Fruit fly (Drosophila melanogaster): ENCODE measurements around the gene CG6885.

The CG6885 gene

dm6 chr3L:18747953-18748756 is 3.9 kb downstream of the CG6885 start, which contains the start of the genes Nufip and Atg3:
Nufip (minus strand) TSS chr3L:18748367.
Atg3 (plus strand) TSS chr3L:18748687.
- TF ChIP-seq Myc (optimal IDR thresholded peaks at IDR 0.05) (no peak), Mio (GFP tag; optimal IDR thresholded peaks at IDR 0.05) (no peak), Sp1 (GFP tag; optimal IDR thresholded peaks at IDR 0.05) (peak; percentile 28), rgr (GFP tag; optimal IDR thresholded peaks at IDR 0.05) (peak; percentile 22), tai (GFP tag; optimal IDR thresholded peaks at IDR 0.05) (peak; percentile 51), Hr83 (GFP tag; optimal IDR thresholded peaks at IDR 0.05; ENCODE audit: poor library complexity, severe bottlenecking) (no peak), Jra (GFP tag; optimal IDR thresholded peaks at IDR 0.05) (peak; percentile 4), woc (GFP tag; optimal IDR thresholded peaks at IDR 0.05) (peak; percentile 51), lola (GFP tag; optimal IDR thresholded peaks at IDR 0.05) (no peak), Vsx2 (GFP tag; optimal IDR thresholded peaks at IDR 0.05; ENCODE audit: partially characterized antibody) (no peak), foxo (GFP tag; optimal IDR thresholded peaks at IDR 0.05) (peak in 1 of 2 experiments; percentile 3), ey (GFP tag; optimal IDR thresholded peaks at IDR 0.05) (peak; percentile 20), Hnf4 (GFP tag; optimal IDR thresholded peaks at IDR 0.05) (peak; percentile 7), sv (GFP tag; optimal IDR thresholded peaks at IDR 0.05) (peak; percentile 49), CG9705 (GFP tag; optimal IDR thresholded peaks at IDR 0.05) (no peak), psq (GFP tag; optimal IDR thresholded peaks at IDR 0.05) (peak; percentile 46), Dif (GFP tag; optimal IDR thresholded peaks at IDR 0.05; ENCODE audit: partially characterized antibody) (no peak), jim (GFP tag; optimal IDR thresholded peaks at IDR 0.05) (no peak), HLH106 (tag; optimal IDR thresholded peaks at IDR 0.05) (peak; percentile 52)

- TF ChIP-seq Sp1 (GFP tag; optimal IDR thresholded peaks at IDR 0.05), result no peak
- no peak for TF ChIP-seq CG9705 (GFP tag; optimal IDR thresholded peaks at IDR 0.05)
- no peak for TF ChIP-seq brk (GFP tag; optimal IDR thresholded peaks at IDR 0.05)
- no peak for TF ChIP-seq Abd-B (GFP tag; optimal IDR thresholded peaks at IDR 0.05)
- TF ChIP-seq CG32264 (GFP tag; optimal IDR thresholded peaks at IDR 0.05), result no peak
- no peak for TF ChIP-seq GATAd (GFP tag; optimal IDR thresholded peaks at IDR 0.05)
- TF ChIP-seq tai (GFP tag; optimal IDR thresholded peaks at IDR 0.05), result no peak
- TF ChIP-seq pan (optimal IDR thresholded peaks at IDR 0.05), result no peak
- TF ChIP-seq CrebA (GFP tag; optimal IDR thresholded peaks at IDR 0.05; ENCODE audit: borderline replicate concordance), result no peak
- TF ChIP-seq usp (GFP tag; optimal IDR thresholded peaks at IDR 0.05), result no peak
- no peak for TF ChIP-seq Hr83 (GFP tag; optimal IDR thresholded peaks at IDR 0.05; ENCODE audit: poor library complexity, severe bottlenecking)
- TF ChIP-seq psq (GFP tag; optimal IDR thresholded peaks at IDR 0.05), result no peak
- TF ChIP-seq sv (GFP tag; optimal IDR thresholded peaks at IDR 0.05), result no peak
- no peak for TF ChIP-seq lola (GFP tag; optimal IDR thresholded peaks at IDR 0.05)
- TF ChIP-seq Rel (GFP tag; optimal IDR thresholded peaks at IDR 0.05), result no peak
- TF ChIP-seq Rel (tag; optimal IDR thresholded peaks at IDR 0.05), result no peak
- TF ChIP-seq br (GFP tag; optimal IDR thresholded peaks at IDR 0.05), result no peak
- no peak for TF ChIP-seq HLH106 (tag; optimal IDR thresholded peaks at IDR 0.05)
Observed at dm6 chr3L:18749807-18750206, 5.5 kb downstream of the CG6885 start.

- TF ChIP-seq CrebA (GFP tag; optimal IDR thresholded peaks at IDR 0.05; ENCODE audit: borderline replicate concordance), result no peak
- TF ChIP-seq Dif (GFP tag; optimal IDR thresholded peaks at IDR 0.05; ENCODE audit: partially characterized antibody), result peak; percentile 52
Observed at dm6 chr3L:18753827-18754226, 9.5 kb downstream of the CG6885 start.

dm6 chr3L:18756293-18756887 is 12.1 kb downstream of the CG6885 start:
- no peak for TF ChIP-seq Hr83 (GFP tag; optimal IDR thresholded peaks at IDR 0.05; ENCODE audit: poor library complexity, severe bottlenecking)
- no peak for TF ChIP-seq Dif (GFP tag; optimal IDR thresholded peaks at IDR 0.05; ENCODE audit: partially characterized antibody)
- no peak for TF ChIP-seq CrebA (GFP tag; optimal IDR thresholded peaks at IDR 0.05; ENCODE audit: borderline replicate concordance)
- TF ChIP-seq usp (GFP tag; optimal IDR thresholded peaks at IDR 0.05), result no peak
- TF ChIP-seq dmrt93B (GFP tag; optimal IDR thresholded peaks at IDR 0.05), result no peak
- TF ChIP-seq Rel (GFP tag; optimal IDR thresholded peaks at IDR 0.05), result no peak
- TF ChIP-seq Rel (tag; optimal IDR thresholded peaks at IDR 0.05), result no peak
- no peak for TF ChIP-seq GATAd (GFP tag; optimal IDR thresholded peaks at IDR 0.05)
- no peak for TF ChIP-seq sv (GFP tag; optimal IDR thresholded peaks at IDR 0.05)
- no peak for TF ChIP-seq Dfd (GFP tag; optimal IDR thresholded peaks at IDR 0.05)
- no peak for TF ChIP-seq Mio (GFP tag; optimal IDR thresholded peaks at IDR 0.05)
- TF ChIP-seq Hnf4 (GFP tag; optimal IDR thresholded peaks at IDR 0.05), result peak; percentile 39
- TF ChIP-seq br (GFP tag; optimal IDR thresholded peaks at IDR 0.05), result peak; percentile 23
- no peak for TF ChIP-seq dsf (GFP tag; optimal IDR thresholded peaks at IDR 0.05; ENCODE audit: borderline replicate concordance)
- TF ChIP-seq fru (GFP tag; optimal IDR thresholded peaks at IDR 0.05), result peak; percentile 43
- TF ChIP-seq h (GFP tag; optimal IDR thresholded peaks at IDR 0.05), result peak; percentile 73
- TF ChIP-seq woc (GFP tag; optimal IDR thresholded peaks at IDR 0.05), result no peak
- TF ChIP-seq HLH106 (tag; optimal IDR thresholded peaks at IDR 0.05), result peak; percentile 69
- peak; percentile 57 for TF ChIP-seq OdsH (GFP tag; optimal IDR thresholded peaks at IDR 0.05)
- TF ChIP-seq jim (GFP tag; optimal IDR thresholded peaks at IDR 0.05), result no peak
- TF ChIP-seq CG32264 (GFP tag; optimal IDR thresholded peaks at IDR 0.05), result no peak
- TF ChIP-seq tai (GFP tag; optimal IDR thresholded peaks at IDR 0.05), result peak; percentile 50
- TF ChIP-seq Vsx2 (GFP tag; optimal IDR thresholded peaks at IDR 0.05; ENCODE audit: partially characterized antibody), result no peak
- no peak for TF ChIP-seq Myc (optimal IDR thresholded peaks at IDR 0.05)
- TF ChIP-seq Hr78 (GFP tag; optimal IDR thresholded peaks at IDR 0.05), result no peak
- TF ChIP-seq Abd-B (GFP tag; optimal IDR thresholded peaks at IDR 0.05), result no peak
- TF ChIP-seq ey (GFP tag; optimal IDR thresholded peaks at IDR 0.05), result peak; percentile 63
- TF ChIP-seq lola (GFP tag; optimal IDR thresholded peaks at IDR 0.05), result no peak
- TF ChIP-seq foxo (GFP tag; optimal IDR thresholded peaks at IDR 0.05), result peak in 1 of 2 experiments; percentile 46
- peak; percentile 61 for TF ChIP-seq psq (GFP tag; optimal IDR thresholded peaks at IDR 0.05)
- peak; percentile 67 for TF ChIP-seq rgr (GFP tag; optimal IDR thresholded peaks at IDR 0.05)
- TF ChIP-seq N (GFP tag; optimal IDR thresholded peaks at IDR 0.05), result no peak
- TF ChIP-seq CG9705 (GFP tag; optimal IDR thresholded peaks at IDR 0.05), result peak; percentile 7
- peak; percentile 61 for TF ChIP-seq brk (GFP tag; optimal IDR thresholded peaks at IDR 0.05)
